Worm (Caenorhabditis elegans) whole organism, L4 larva: ENCODE data around the gene rps-11.

Experiments used
- F49E8.2 ChIP-seq: sonication (generic microtip); optimal IDR thresholded peaks from 2 replicates; lab custom pipeline; 2016; ENCODE audit warnings: missing compliant biosample characterization, mild to moderate bottlenecking, missing genetic modification characterization, borderline replicate concordance
- R02D3.7 ChIP-seq: fragments of 150-350 bp; sonication (generic microtip); optimal IDR thresholded peaks from 3 replicates; lab custom pipeline; 2014; ENCODE audit warnings: missing biosample characterization, missing genetic modification characterization
- T20F7.1 ChIP-seq: fragments of 200-800 bp; sonication (Bioruptor generic); optimal IDR thresholded peaks from 2 replicates; lab custom pipeline; 2018; ENCODE audit warnings: mild to moderate bottlenecking, missing genetic modification characterization, missing compliant biosample characterization
- Y105C5A.15 ChIP-seq: fragments of 200-800 bp; sonication (Bioruptor generic); IDR thresholded peaks from 2 replicates; pipeline ENCODE4 v1.3.6; 2022; ENCODE audit warnings: missing genetic modification characterization, missing compliant biosample characterization
- Y48G9A.11 ChIP-seq: fragments of 200-800 bp; sonication (Bioruptor generic); IDR thresholded peaks from 2 replicates; pipeline ENCODE4 v1.3.6; 2022; ENCODE audit warnings: missing genetic modification reagents, missing genetic modification characterization, missing compliant biosample characterization
- Y5F2A.4 ChIP-seq: fragments of 200-800 bp; sonication (Bioruptor generic); optimal IDR thresholded peaks from 2 replicates; lab custom pipeline; 2018; ENCODE audit warnings: mild to moderate bottlenecking, missing genetic modification characterization, missing compliant biosample characterization
- aha-1 ChIP-seq: fragments of 150-350 bp; peaks from one replicate; lab custom pipeline; 2014; ENCODE audit warnings: missing biosample characterization, missing genetic modification characterization
- arid-1 ChIP-seq: fragments of 200-800 bp; sonication (Bioruptor generic); conservative IDR thresholded peaks from 2 replicates; pipeline ENCODE4 v1.3.6; 2022; ENCODE audit warnings: missing genetic modification reagents, missing genetic modification characterization, missing compliant biosample characterization
- ceh-32 ChIP-seq: sonication (generic microtip); optimal IDR thresholded peaks from 2 replicates; lab custom pipeline; 2016; ENCODE audit warnings: mild to moderate bottlenecking, missing genetic modification characterization, missing compliant biosample characterization; ENCODE audit not compliant: poor library complexity
- ceh-62 ChIP-seq: sonication (generic microtip); optimal IDR thresholded peaks from 2 replicates; lab custom pipeline; 2017; ENCODE audit warnings: missing biosample characterization, missing genetic modification characterization
- ces-1 ChIP-seq: fragments of 150-350 bp; sonication (generic microtip); optimal IDR thresholded peaks from 4 replicates; lab custom pipeline; 2014; ENCODE audit warnings: missing biosample characterization, missing genetic modification reagents, missing genetic modification characterization
- cey-2 ChIP-seq: sonication (generic microtip); optimal IDR thresholded peaks from 3 replicates; lab custom pipeline; 2017; ENCODE audit warnings: missing genetic modification characterization, mild to moderate bottlenecking, missing compliant biosample characterization, antibody characterized with exemption, borderline replicate concordance; ENCODE audit not compliant: insufficient read depth
- daf-16 ChIP-seq, 3 experiments: sonication (generic microtip); optimal IDR thresholded peaks; 2 replicates each; lab custom pipeline; 2016 to 2017; ENCODE audit warnings: missing genetic modification characterization in 3 of 3, missing genetic modification reagents in 3 of 3, mild to moderate bottlenecking in 2 of 3, missing compliant biosample characterization in 2 of 3, missing biosample characterization in 1 of 3, moderate library complexity in 1 of 3
- dve-1 ChIP-seq: sonication (generic microtip); optimal IDR thresholded peaks from 2 replicates; lab custom pipeline; 2017; ENCODE audit warnings: antibody characterized with exemption, mild to moderate bottlenecking, missing genetic modification characterization, missing compliant biosample characterization; ENCODE audit not compliant: insufficient read depth
- egl-27 ChIP-seq: sonication (generic microtip); optimal IDR thresholded peaks from 3 replicates; lab custom pipeline; 2017; ENCODE audit warnings: missing biosample characterization, missing genetic modification reagents, missing genetic modification characterization
- egl-43 ChIP-seq: fragments of 200-800 bp; sonication (Bioruptor generic); IDR thresholded peaks from 2 replicates; pipeline ENCODE4 v1.3.6; 2022; ENCODE audit warnings: missing genetic modification reagents, missing genetic modification characterization, missing compliant biosample characterization
- fkh-10 ChIP-seq: fragments of 150-350 bp; optimal IDR thresholded peaks from 2 replicates; lab custom pipeline; 2014; ENCODE audit warnings: missing biosample characterization, missing genetic modification reagents, missing genetic modification characterization
- gei-8 ChIP-seq: fragments of 200-800 bp; sonication (Bioruptor generic); optimal IDR thresholded peaks from 2 replicates; lab custom pipeline; 2018; ENCODE audit warnings: mild to moderate bottlenecking, missing genetic modification characterization, missing compliant biosample characterization
- hif-1 ChIP-seq, 2 experiments: sonication (generic microtip); optimal IDR thresholded peaks; 2 replicates each; lab custom pipeline; 2016 to 2017; ENCODE audit warnings: missing compliant biosample characterization in 2 of 2, missing genetic modification characterization in 2 of 2, missing genetic modification reagents in 2 of 2, missing genotype in 2 of 2, mild to moderate bottlenecking in 1 of 2
- hlh-11 ChIP-seq: fragments of 200-800 bp; sonication (Bioruptor generic); optimal IDR thresholded peaks from 2 replicates; lab custom pipeline; 2018; ENCODE audit warnings: mild to moderate bottlenecking, missing genetic modification characterization, missing compliant biosample characterization
- hlh-30 ChIP-seq: sonication (generic microtip); optimal IDR thresholded peaks from 2 replicates; lab custom pipeline; 2017; ENCODE audit warnings: antibody characterized with exemption, mild to moderate bottlenecking, missing genetic modification characterization, missing compliant biosample characterization; ENCODE audit not compliant: insufficient read depth
- lin-29 ChIP-seq: fragments of 200-800 bp; sonication (Bioruptor generic); IDR thresholded peaks from 2 replicates; pipeline ENCODE4 v1.3.6; 2022; ENCODE audit warnings: missing genetic modification reagents, missing genetic modification characterization, missing compliant biosample characterization
- lin-38 ChIP-seq: fragments of 200-800 bp; sonication (Bioruptor generic); IDR thresholded peaks from 2 replicates; pipeline ENCODE4 v1.3.6; 2022; ENCODE audit warnings: missing genetic modification reagents, missing genetic modification characterization, missing compliant biosample characterization
- lsy-2 ChIP-seq, 2 experiments: fragments of 150-350 bp in 1 of 2; sonication (generic microtip) in 1 of 2; optimal IDR thresholded peaks; 2 replicates each; lab custom pipeline; 2014 to 2017; ENCODE audit warnings: missing biosample characterization in 2 of 2, missing genetic modification characterization in 2 of 2
- madf-9 ChIP-seq: fragments of 200-800 bp; sonication (Bioruptor generic); conservative IDR thresholded peaks from 2 replicates; pipeline ENCODE4 v1.3.6; 2022; ENCODE audit warnings: missing genetic modification reagents, missing genetic modification characterization, missing compliant biosample characterization
- mdl-1 ChIP-seq, 2 experiments: fragments of 150-350 bp in 1 of 2; sonication (generic microtip) in 1 of 2; optimal IDR thresholded peaks; 2 replicates each; lab custom pipeline; 2014 to 2017; ENCODE audit warnings: missing biosample characterization in 2 of 2, missing genetic modification characterization in 2 of 2
- mep-1 ChIP-seq: fragments of 150-350 bp; sonication (generic microtip); optimal IDR thresholded peaks from 3 replicates; lab custom pipeline; 2014; ENCODE audit warnings: missing biosample characterization, missing genetic modification characterization
- mxl-2 ChIP-seq: fragments of 200-800 bp; sonication (Bioruptor generic); conservative IDR thresholded peaks from 2 replicates; pipeline ENCODE4 v1.3.6; 2022; ENCODE audit warnings: missing genetic modification reagents, missing genetic modification characterization, missing compliant biosample characterization
- mxl-3 ChIP-seq: fragments of 200-800 bp; sonication (Bioruptor generic); optimal IDR thresholded peaks from 2 replicates; lab custom pipeline; 2018; ENCODE audit warnings: mild to moderate bottlenecking, missing genetic modification characterization, missing compliant biosample characterization
- nhr-102 ChIP-seq: sonication (generic microtip); optimal IDR thresholded peaks from 2 replicates; lab custom pipeline; 2016; ENCODE audit warnings: mild to moderate bottlenecking, missing genetic modification characterization, moderate library complexity, missing compliant biosample characterization
- nhr-111 ChIP-seq: fragments of 200-800 bp; sonication (Bioruptor generic); optimal IDR thresholded peaks from 2 replicates; lab custom pipeline; 2018; ENCODE audit warnings: mild to moderate bottlenecking, missing genetic modification characterization, missing compliant biosample characterization
- nhr-42 ChIP-seq: fragments of 200-800 bp; sonication (Bioruptor generic); IDR thresholded peaks from 2 replicates; pipeline ENCODE4 v1.3.6; 2022; ENCODE audit warnings: missing genetic modification characterization, missing compliant biosample characterization
- nhr-6 ChIP-seq: fragments of 150-350 bp; optimal IDR thresholded peaks from 2 replicates; lab custom pipeline; 2014; ENCODE audit warnings: missing biosample characterization, missing genetic modification characterization
- nhr-76 ChIP-seq: fragments of 150-350 bp; optimal IDR thresholded peaks from 2 replicates; lab custom pipeline; 2014; ENCODE audit warnings: missing biosample characterization, missing genetic modification characterization
- nhr-77 ChIP-seq: fragments of 150-350 bp; optimal IDR thresholded peaks from 2 replicates; lab custom pipeline; 2014; ENCODE audit warnings: missing biosample characterization, missing genetic modification characterization
- pha-4 ChIP-seq, 2 experiments: fragments of 150-350 bp in 1 of 2; fragments of 200-800 bp in 1 of 2; sonication (Bioruptor generic) in 1 of 2; IDR thresholded peaks in 1 of 2; optimal IDR thresholded peaks in 1 of 2; 2 replicates each; pipeline versions ENCODE4 v1.3.6 to Lab custom; 2014 to 2022; ENCODE audit warnings: missing genetic modification characterization in 2 of 2, missing genetic modification reagents in 2 of 2, missing biosample characterization in 1 of 2, missing compliant biosample characterization in 1 of 2
- rbr-2 ChIP-seq: sonication (generic microtip); optimal IDR thresholded peaks from 2 replicates; lab custom pipeline; 2016; ENCODE audit warnings: missing genotype, missing genetic modification characterization, missing compliant biosample characterization
- set-16 ChIP-seq: fragments of 200-800 bp; sonication (Bioruptor generic); IDR thresholded peaks from 2 replicates; pipeline ENCODE4 v1.3.6; 2022; ENCODE audit warnings: missing genetic modification reagents, missing genetic modification characterization, missing compliant biosample characterization
- snpc-1.2 ChIP-seq: fragments of 200-800 bp; sonication (Bioruptor generic); IDR thresholded peaks from 2 replicates; pipeline ENCODE4 v1.3.6; 2022; ENCODE audit warnings: missing genetic modification reagents, missing genetic modification characterization, missing compliant biosample characterization
- tag-97 ChIP-seq: fragments of 200-800 bp; sonication (Bioruptor generic); IDR thresholded peaks from 2 replicates; pipeline ENCODE4 v1.3.6; 2022; ENCODE audit warnings: missing genetic modification characterization, missing compliant biosample characterization
- tra-1 ChIP-seq: fragments of 200-800 bp; sonication (Bioruptor generic); IDR thresholded peaks from 2 replicates; pipeline ENCODE4 v1.3.6; 2022; ENCODE audit warnings: missing genetic modification reagents, missing genetic modification characterization, missing compliant biosample characterization
- unc-130 ChIP-seq: sonication (generic microtip); optimal IDR thresholded peaks from 2 replicates; lab custom pipeline; 2016; ENCODE audit warnings: missing genetic modification reagents, missing genetic modification characterization, missing compliant biosample characterization
- unc-62 ChIP-seq, 3 experiments: fragments of 150-350 bp in 1 of 3; sonication (generic microtip); optimal IDR thresholded peaks in 2 of 3; peaks in 1 of 3; 1 replicate in 1 of 3; 2 replicates in 2 of 3; lab custom pipeline; 2014 to 2017; ENCODE audit warnings: missing biosample characterization in 3 of 3, missing genetic modification characterization in 3 of 3, missing genetic modification reagents in 3 of 3, missing genotype in 1 of 3
- zag-1 ChIP-seq: fragments of 150-350 bp; optimal IDR thresholded peaks from 2 replicates; lab custom pipeline; 2014; ENCODE audit warnings: missing biosample characterization, missing genetic modification characterization

Gene rps-11

DNA sequence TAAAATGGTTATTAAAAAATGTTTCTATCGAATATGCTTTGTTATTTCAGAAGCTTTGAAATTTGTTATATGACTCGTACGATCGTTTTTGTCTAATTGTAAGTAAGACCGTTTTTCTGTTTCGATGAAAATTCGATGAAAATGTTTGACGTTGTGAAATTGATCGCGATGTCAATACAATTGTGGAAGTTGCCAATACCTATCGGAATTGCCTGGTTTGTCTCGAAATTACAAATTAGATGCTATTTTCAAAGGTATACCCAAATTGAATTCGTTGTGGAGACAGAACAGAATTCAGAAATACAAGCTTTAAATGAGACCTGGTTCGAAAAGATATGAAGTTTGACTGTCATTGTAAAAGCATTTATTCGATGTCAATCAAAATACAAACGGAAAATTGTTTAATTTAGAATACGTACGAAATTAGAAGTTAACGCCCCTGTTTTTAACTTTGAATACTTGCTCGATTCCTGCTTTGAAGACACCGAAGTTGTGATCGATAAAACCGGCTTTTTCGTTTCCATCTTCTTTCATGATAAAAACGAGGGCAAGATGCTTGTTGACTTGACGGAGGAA lies 912 bp downstream of the rps-11 start:
- peak; percentile 40; the same call in 1 of the 2 replicates for TF ChIP-seq snpc-1.2
- TF ChIP-seq set-16 (GFP tag; lab: Robert Waterston, UW) = no peak
- TF ChIP-seq nhr-6 (tag; lab: Kevin White, UChicago) = no peak
- TF ChIP-seq daf-16 (GFP tag; optimal IDR thresholded peaks at IDR 0.05; lab: Kevin White, UChicago) = no peak
- TF ChIP-seq daf-16 (tag; optimal IDR thresholded peaks at IDR 0.05; lab: Kevin White, UChicago) = peak; percentile 21
- TF ChIP-seq nhr-42 (GFP tag; lab: Robert Waterston, UW) = no peak
- peak; percentile 47 for TF ChIP-seq lin-38 (GFP tag; lab: Robert Waterston, UW)
- no peak for TF ChIP-seq ces-1 (GFP tag; lab: Kevin White, UChicago)
- TF ChIP-seq cey-2 = no peak
- peak; percentile 13 for TF ChIP-seq aha-1
- TF ChIP-seq nhr-76 (tag; lab: Kevin White, UChicago) = no peak
- TF ChIP-seq unc-62 (GFP tag; optimal IDR thresholded peaks at IDR 0.05 in 1 of 2; lab: Kevin White, UChicago) = peak in 1 of 2 experiments; percentile 96
- TF ChIP-seq unc-62 (tag; optimal IDR thresholded peaks at IDR 0.05; lab: Kevin White, UChicago) = no peak
- no peak for TF ChIP-seq arid-1 (GFP tag; lab: Robert Waterston, UW)
- TF ChIP-seq F49E8.2 (tag; lab: Kevin White, UChicago) = peak; percentile 6

- TF ChIP-seq madf-9 (GFP tag; lab: Robert Waterston, UW) = no peak
- peak; percentile 44 for TF ChIP-seq hlh-11
- no peak for TF ChIP-seq fkh-10 (GFP tag; lab: Kevin White, UChicago)
- no peak for TF ChIP-seq Y105C5A.15 (GFP tag; lab: Robert Waterston, UW)
- TF ChIP-seq mep-1 (tag; lab: Kevin White, UChicago) = peak; percentile 76
- no peak for TF ChIP-seq lin-29
- no peak for TF ChIP-seq daf-16 (GFP tag; optimal IDR thresholded peaks at IDR 0.05; lab: Kevin White, UChicago)
- peak; percentile 57 for TF ChIP-seq daf-16 (tag; optimal IDR thresholded peaks at IDR 0.05; lab: Kevin White, UChicago)
- TF ChIP-seq nhr-6 (tag; lab: Kevin White, UChicago) = peak; percentile 31
- peak; percentile 74 for TF ChIP-seq dve-1 (tag; lab: Kevin White, UChicago)
- TF ChIP-seq Y5F2A.4 (GFP tag; lab: Kevin White, UChicago) = no peak
- peak; percentile 59 for TF ChIP-seq unc-130 (GFP tag; lab: Kevin White, UChicago)
- TF ChIP-seq mxl-2 = no peak
- TF ChIP-seq tra-1 (GFP tag; lab: Robert Waterston, UW) = no peak
- no peak for TF ChIP-seq pha-4 (GFP tag; IDR thresholded peaks at IDR 0.05; lab: Robert Waterston, UW)
- TF ChIP-seq pha-4 (tag; optimal IDR thresholded peaks at IDR 0.05; lab: Kevin White, UChicago) = peak; percentile 51
- TF ChIP-seq nhr-77 (tag; lab: Kevin White, UChicago) = peak; percentile 27
- TF ChIP-seq T20F7.1 (GFP tag; lab: Kevin White, UChicago) = peak; percentile 3
- no peak for TF ChIP-seq unc-62 (GFP tag; optimal IDR thresholded peaks at IDR 0.05 in 1 of 2; lab: Kevin White, UChicago)
- TF ChIP-seq unc-62 (tag; optimal IDR thresholded peaks at IDR 0.05; lab: Kevin White, UChicago) = no peak
- TF ChIP-seq arid-1 (GFP tag; lab: Robert Waterston, UW) = no peak
- TF ChIP-seq egl-27 = no peak
- no peak for TF ChIP-seq tag-97
- no peak for TF ChIP-seq aha-1
- TF ChIP-seq nhr-102 = no peak
- peak; percentile 51 for TF ChIP-seq lin-38 (GFP tag; lab: Robert Waterston, UW)
- TF ChIP-seq hif-1 (tag; optimal IDR thresholded peaks at IDR 0.05; lab: Kevin White, UChicago) = peak in 1 of 2 experiments; percentile 2
- TF ChIP-seq ceh-62 (tag; lab: Kevin White, UChicago) = no peak
- no peak for TF ChIP-seq R02D3.7 (tag; lab: Kevin White, UChicago)
- peak in 1 of 2 experiments; percentile 72 for TF ChIP-seq lsy-2 (tag; optimal IDR thresholded peaks at IDR 0.05; lab: Kevin White, UChicago)
- TF ChIP-seq gei-8 (GFP tag; lab: Kevin White, UChicago) = no peak
- TF ChIP-seq nhr-111 = no peak
- no peak for TF ChIP-seq ceh-32 (tag; lab: Kevin White, UChicago)
- no peak for TF ChIP-seq Y48G9A.11
- TF ChIP-seq mdl-1 (tag; optimal IDR thresholded peaks at IDR 0.05; lab: Kevin White, UChicago) = peak in 1 of 2 experiments; percentile 77
- TF ChIP-seq hlh-30 (tag; lab: Kevin White, UChicago) = peak; percentile 82
- no peak for TF ChIP-seq egl-43
- no peak for TF ChIP-seq set-16 (GFP tag; lab: Robert Waterston, UW)
- no peak for TF ChIP-seq zag-1 (tag; lab: Kevin White, UChicago)
- peak; percentile 78 for TF ChIP-seq mxl-3 (GFP tag; lab: Kevin White, UChicago)
- peak; percentile 15 for TF ChIP-seq rbr-2
Observed at ce11 chrIV:11604909-11605308, 2.5 kb downstream of the rps-11 start, which contains the start of the genes ragc-1 and Y24F12A.1. ragc-1 (minus strand) TSS chrIV:11604933. Y24F12A.1 (plus strand) TSS chrIV:11605254.
